Worm (Caenorhabditis elegans) whole organism, L1 larva: ENCODE results near the gene F53F4.2.

Experiments used
- C16A3.4 ChIP-seq: fragments of 150-350 bp; optimal IDR thresholded peaks from 2 replicates; lab custom pipeline; 2014; ENCODE audit warnings: missing biosample characterization, missing genetic modification characterization
- C34B4.2 ChIP-seq: sonication (generic microtip); optimal IDR thresholded peaks from 2 replicates; lab custom pipeline; 2017; ENCODE audit warnings: mild to moderate bottlenecking, missing genetic modification characterization, missing compliant biosample characterization
- aly-2 ChIP-seq: fragments of 150-350 bp; optimal IDR thresholded peaks from 2 replicates; lab custom pipeline; 2014; ENCODE audit warnings: missing biosample characterization, missing genetic modification characterization
- ama-1 ChIP-seq: fragments of 150-350 bp; optimal IDR thresholded peaks from 2 replicates; lab custom pipeline; 2014
- blmp-1 ChIP-seq: fragments of 150-350 bp; optimal IDR thresholded peaks from 2 replicates; lab custom pipeline; 2014; ENCODE audit warnings: missing biosample characterization, missing genetic modification characterization
- ceh-88 ChIP-seq: fragments of 200-800 bp; sonication (Bioruptor generic); IDR thresholded peaks from 2 replicates; pipeline ENCODE4 v1.3.6; 2022; ENCODE audit warnings: missing genetic modification characterization, missing compliant biosample characterization
- ces-1 ChIP-seq: fragments of 150-350 bp; optimal IDR thresholded peaks from 2 replicates; lab custom pipeline; 2014; ENCODE audit warnings: missing biosample characterization, missing genetic modification reagents, missing genetic modification characterization
- dpl-1 ChIP-seq, 3 experiments: fragments of 150-350 bp in 2 of 3; sonication (generic microtip) in 1 of 3; optimal IDR thresholded peaks; 2 replicates each; lab custom pipeline; 2014 to 2017; ENCODE audit warnings: missing biosample characterization in 3 of 3, missing genetic modification characterization in 3 of 3, missing genetic modification reagents in 3 of 3
- efl-1 ChIP-seq, 4 experiments: fragments of 150-350 bp; optimal IDR thresholded peaks in 3 of 4; peaks in 1 of 4; 1 replicate in 1 of 4; 2 replicates in 3 of 4; lab custom pipeline; 2014; ENCODE audit warnings: missing biosample characterization in 2 of 4, missing genetic modification characterization in 2 of 4, missing genetic modification reagents in 2 of 4
- efl-3 ChIP-seq: fragments of 200-800 bp; sonication (Bioruptor generic); optimal IDR thresholded peaks from 2 replicates; lab custom pipeline; 2018; ENCODE audit warnings: mild to moderate bottlenecking, missing genetic modification characterization, missing compliant biosample characterization
- egl-13 ChIP-seq: sonication (generic microtip); optimal IDR thresholded peaks from 2 replicates; lab custom pipeline; 2016; ENCODE audit warnings: missing genotype, missing genetic modification reagents, missing genetic modification characterization, missing compliant biosample characterization
- egl-27 ChIP-seq, 2 experiments: fragments of 150-350 bp in 1 of 2; sonication (generic microtip); optimal IDR thresholded peaks; 3 replicates each; lab custom pipeline; 2017 to 2018; ENCODE audit warnings: missing biosample characterization in 2 of 2, missing genetic modification characterization in 2 of 2, missing genetic modification reagents in 2 of 2
- elt-3 ChIP-seq, 6 experiments: fragments of 150-350 bp in 1 of 6; sonication (generic microtip); optimal IDR thresholded peaks; 2 replicates each; lab custom pipeline; 2017 to 2018; ENCODE audit warnings: missing biosample characterization in 6 of 6, missing genetic modification characterization in 6 of 6, inconsistent platforms in 1 of 6
- ets-5 ChIP-seq: fragments of 200-800 bp; sonication (Bioruptor generic); IDR thresholded peaks from 2 replicates; pipeline ENCODE4 v1.3.6; 2022; ENCODE audit warnings: missing genetic modification characterization, missing compliant biosample characterization
- fkh-10 ChIP-seq: sonication (generic microtip); optimal IDR thresholded peaks from 2 replicates; lab custom pipeline; 2017; ENCODE audit warnings: missing biosample characterization, missing genetic modification reagents, missing genetic modification characterization
- fos-1 ChIP-seq: fragments of 150-350 bp; optimal IDR thresholded peaks from 2 replicates; lab custom pipeline; 2014; ENCODE audit warnings: missing biosample characterization, missing genetic modification characterization
- grh-1 ChIP-seq: fragments of 200-800 bp; sonication (Bioruptor generic); IDR thresholded peaks from 2 replicates; pipeline ENCODE4 v1.3.6; 2022; ENCODE audit warnings: missing genetic modification reagents, missing genetic modification characterization, missing compliant biosample characterization
- hlh-4 ChIP-seq: sonication (generic microtip); optimal IDR thresholded peaks from 2 replicates; lab custom pipeline; 2016; ENCODE audit warnings: mild to moderate bottlenecking, missing genetic modification characterization, missing compliant biosample characterization
- hpl-2 ChIP-seq: fragments of 150-350 bp; optimal IDR thresholded peaks from 2 replicates; lab custom pipeline; 2014; ENCODE audit warnings: missing biosample characterization, missing genetic modification reagents, missing genetic modification characterization
- isw-1 ChIP-seq: fragments of 200-800 bp; sonication (Bioruptor generic); IDR thresholded peaks from 2 replicates; pipeline ENCODE4 v1.3.6; 2022; ENCODE audit warnings: missing genetic modification characterization, missing compliant biosample characterization
- lin-14 ChIP-seq: fragments of 200-800 bp; sonication (Bioruptor generic); optimal IDR thresholded peaks from 2 replicates; lab custom pipeline; 2018; ENCODE audit warnings: mild to moderate bottlenecking, missing genetic modification characterization, moderate library complexity, missing compliant biosample characterization
- lin-15B ChIP-seq: fragments of 150-350 bp; sonication (generic microtip); optimal IDR thresholded peaks from 3 replicates; lab custom pipeline; 2014; ENCODE audit warnings: missing biosample characterization, missing genetic modification characterization
- lin-35 ChIP-seq, 2 experiments: fragments of 150-350 bp; optimal IDR thresholded peaks; 2 replicates each; lab custom pipeline; 2014; ENCODE audit warnings: missing biosample characterization in 2 of 2, missing genetic modification characterization in 2 of 2, missing genetic modification reagents in 2 of 2
- lir-3 ChIP-seq: sonication (generic microtip); optimal IDR thresholded peaks from 2 replicates; lab custom pipeline; 2016; ENCODE audit warnings: mild to moderate bottlenecking, missing genetic modification characterization, moderate library complexity, missing compliant biosample characterization; ENCODE audit not compliant: poor library complexity
- lsy-2 ChIP-seq, 2 experiments: fragments of 150-350 bp; optimal IDR thresholded peaks; 2 replicates each; lab custom pipeline; 2014; ENCODE audit warnings: missing biosample characterization in 2 of 2, missing genetic modification characterization in 2 of 2
- mdl-1 ChIP-seq, 2 experiments: fragments of 150-350 bp; optimal IDR thresholded peaks; 2 replicates each; lab custom pipeline; 2014 to 2017; ENCODE audit warnings: missing biosample characterization in 2 of 2, missing genetic modification characterization in 2 of 2, inconsistent platforms in 1 of 2
- mep-1 ChIP-seq: fragments of 150-350 bp; optimal IDR thresholded peaks from 2 replicates; lab custom pipeline; 2014; ENCODE audit warnings: missing biosample characterization, missing genetic modification characterization
- nhr-11 ChIP-seq: fragments of 150-350 bp; optimal IDR thresholded peaks from 2 replicates; lab custom pipeline; 2014; ENCODE audit warnings: missing biosample characterization, missing genetic modification characterization
- nhr-12 ChIP-seq: sonication (generic microtip); optimal IDR thresholded peaks from 2 replicates; lab custom pipeline; 2017; ENCODE audit warnings: missing biosample characterization, missing genetic modification characterization
- nhr-19 ChIP-seq: fragments of 200-800 bp; sonication (Bioruptor generic); conservative IDR thresholded peaks from 2 replicates; pipeline ENCODE4 v1.3.6; 2022; ENCODE audit warnings: missing genetic modification characterization, missing compliant biosample characterization
- nhr-237 ChIP-seq: fragments of 150-350 bp; optimal IDR thresholded peaks from 2 replicates; lab custom pipeline; 2014; ENCODE audit warnings: missing biosample characterization, missing genetic modification characterization
- nhr-47 ChIP-seq: sonication (generic microtip); optimal IDR thresholded peaks from 2 replicates; lab custom pipeline; 2016; ENCODE audit warnings: mild to moderate bottlenecking, missing genetic modification characterization, moderate library complexity, missing compliant biosample characterization
- nhr-77 ChIP-seq: fragments of 150-350 bp; optimal IDR thresholded peaks from 2 replicates; lab custom pipeline; 2014; ENCODE audit warnings: missing biosample characterization, missing genetic modification characterization
- nhr-84 ChIP-seq: sonication (generic microtip); optimal IDR thresholded peaks from 2 replicates; lab custom pipeline; 2017; ENCODE audit warnings: missing biosample characterization, missing genetic modification characterization
- pax-3 ChIP-seq: fragments of 200-800 bp; sonication (Bioruptor generic); optimal IDR thresholded peaks from 2 replicates; lab custom pipeline; 2018; ENCODE audit warnings: mild to moderate bottlenecking, missing genetic modification characterization, moderate library complexity, missing compliant biosample characterization
- pqm-1 ChIP-seq: sonication (generic microtip); optimal IDR thresholded peaks from 3 replicates; lab custom pipeline; 2017; ENCODE audit warnings: missing biosample characterization, missing genetic modification characterization
- rnt-1 ChIP-seq: sonication (generic microtip); optimal IDR thresholded peaks from 2 replicates; lab custom pipeline; 2016; ENCODE audit warnings: mild to moderate bottlenecking, missing genetic modification characterization, moderate library complexity, missing compliant biosample characterization
- skn-1 ChIP-seq: fragments of 150-350 bp; optimal IDR thresholded peaks from 2 replicates; lab custom pipeline; 2014; ENCODE audit warnings: missing biosample characterization, missing genetic modification characterization
- snpc-4 ChIP-seq: fragments of 150-350 bp; optimal IDR thresholded peaks from 2 replicates; lab custom pipeline; 2014; ENCODE audit warnings: missing biosample characterization, missing genetic modification characterization
- snu-23 ChIP-seq: sonication (generic microtip); optimal IDR thresholded peaks from 2 replicates; lab custom pipeline; 2016; ENCODE audit warnings: missing genetic modification characterization, missing compliant biosample characterization
- sptf-1 ChIP-seq: fragments of 150-350 bp; optimal IDR thresholded peaks from 2 replicates; lab custom pipeline; 2014; ENCODE audit warnings: missing biosample characterization, missing genetic modification characterization
- swsn-7 ChIP-seq: sonication (generic microtip); optimal IDR thresholded peaks from 2 replicates; lab custom pipeline; 2016; ENCODE audit warnings: missing genetic modification characterization, missing compliant biosample characterization
- tbx-2 ChIP-seq: sonication (generic microtip); optimal IDR thresholded peaks from 2 replicates; lab custom pipeline; 2016; ENCODE audit warnings: missing genetic modification characterization, missing compliant biosample characterization
- unc-130 ChIP-seq: fragments of 150-350 bp; optimal IDR thresholded peaks from 2 replicates; lab custom pipeline; 2017; ENCODE audit warnings: missing biosample characterization, missing genetic modification characterization, inconsistent platforms
- unc-62 ChIP-seq: fragments of 150-350 bp; optimal IDR thresholded peaks from 2 replicates; lab custom pipeline; 2014; ENCODE audit warnings: missing biosample characterization, missing genetic modification reagents, missing genetic modification characterization
- unc-86 ChIP-seq: sonication (generic microtip); optimal IDR thresholded peaks from 2 replicates; lab custom pipeline; 2016; ENCODE audit warnings: missing genetic modification characterization, missing compliant biosample characterization
- unc-98 ChIP-seq: fragments of 200-800 bp; sonication (Bioruptor generic); IDR thresholded peaks from 2 replicates; pipeline ENCODE4 v1.3.6; 2022; ENCODE audit warnings: missing genetic modification characterization, missing compliant biosample characterization
- zag-1 ChIP-seq: fragments of 150-350 bp; optimal IDR thresholded peaks from 2 replicates; lab custom pipeline; 2014; ENCODE audit warnings: missing biosample characterization, missing genetic modification characterization
- zip-4 ChIP-seq: fragments of 200-800 bp; sonication (Bioruptor generic); optimal IDR thresholded peaks from 2 replicates; lab custom pipeline; 2018; ENCODE audit warnings: mild to moderate bottlenecking, missing genetic modification characterization, moderate library complexity, missing compliant biosample characterization
- ztf-4 ChIP-seq: fragments of 150-350 bp; optimal IDR thresholded peaks from 2 replicates; lab custom pipeline; 2014; ENCODE audit warnings: missing biosample characterization, missing genetic modification characterization

The F53F4.2 gene

DNA sequence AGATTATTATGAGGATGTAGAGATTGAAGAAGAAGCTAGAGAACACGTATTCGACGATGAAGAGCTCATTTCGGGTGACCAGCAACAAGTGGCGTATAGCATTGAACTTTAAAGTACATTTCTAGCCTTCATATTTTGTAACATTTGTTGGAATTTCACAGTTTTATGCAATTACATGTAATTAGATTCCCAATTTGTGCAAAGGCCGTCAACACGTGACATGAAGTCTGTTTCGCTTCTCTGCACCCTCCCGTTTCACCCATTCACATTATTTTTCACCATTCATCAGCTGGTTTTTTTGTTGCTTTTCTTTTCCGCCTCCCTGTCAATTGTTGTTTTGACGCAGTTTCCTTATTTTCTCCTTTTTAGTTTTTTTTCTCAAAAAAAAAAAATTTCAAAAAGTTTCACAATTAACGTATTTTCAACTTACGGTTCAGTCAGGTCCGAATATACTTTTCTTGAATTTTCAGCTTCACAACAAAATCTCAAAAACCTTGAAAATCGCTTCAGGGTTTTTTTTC is 37.8 kb upstream of the F53F4.2 start, which contains the start of gene sde-2 (continued):
- peak; percentile 16; the same call in 1 of the 2 replicates for TF ChIP-seq isw-1 (GFP tag; lab: Robert Waterston, UW)
- peak; percentile 36 for TF ChIP-seq pax-3 (tag; lab: Kevin White, UChicago)
- TF ChIP-seq hpl-2 (GFP tag; lab: Kevin White, UChicago), result no peak
- no peak for TF ChIP-seq fos-1
- TF ChIP-seq efl-3 (GFP tag; lab: Kevin White, UChicago), result no peak
- TF ChIP-seq ama-1 (lab: Kevin White, UChicago), result no peak

DNA sequence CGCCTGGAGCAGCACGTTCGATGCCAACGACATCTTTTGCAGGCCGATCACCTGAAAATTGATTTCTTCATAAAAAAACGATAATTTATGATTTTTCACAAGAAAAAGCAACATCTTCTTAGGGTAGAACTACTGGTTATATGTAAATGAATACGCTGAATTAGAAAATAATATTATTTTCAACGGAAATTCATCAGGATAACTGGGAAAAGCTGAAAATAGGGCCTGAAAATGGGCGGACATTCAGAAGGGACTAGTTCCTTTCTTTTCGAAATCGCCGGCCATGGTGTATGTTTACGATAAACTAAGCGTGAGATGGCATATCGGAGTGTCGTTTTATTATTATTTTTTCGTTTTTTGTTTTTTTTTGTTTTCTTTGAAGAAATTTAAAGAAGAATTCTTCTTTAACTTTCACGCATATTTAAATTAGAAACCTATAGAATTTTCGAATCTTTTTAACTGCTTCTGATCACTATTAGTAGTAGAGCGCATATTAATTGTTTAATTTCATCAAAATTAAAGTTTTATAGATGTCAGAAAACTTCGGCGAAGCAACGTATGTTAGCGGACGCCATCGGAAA is 36.2 kb upstream of the F53F4.2 start, which contains the start of the genes nduv-2 and F53F4.12:
Gene nduv-2, minus strand, starts transcription at position 51 of the 581 bp plus-strand sequence.
Gene F53F4.12, plus strand, starts transcription at position 531 of the 581 bp plus-strand sequence.
- peak; percentile 10 for TF ChIP-seq skn-1 (tag; lab: Kevin White, UChicago)
- no peak for TF ChIP-seq snpc-4 (tag; lab: Kevin White, UChicago)
- no peak for TF ChIP-seq fos-1
- TF ChIP-seq dpl-1 (GFP tag; optimal IDR thresholded peaks at IDR 0.05; lab: Kevin White, UChicago), result peak; percentile 7 to 71 (median 59)
- TF ChIP-seq C34B4.2, result no peak
- no peak for TF ChIP-seq zag-1 (tag; lab: Kevin White, UChicago)
- TF ChIP-seq lin-35 (GFP tag; optimal IDR thresholded peaks at IDR 0.05; lab: Kevin White, UChicago), result peak; percentile 31 to 45
- peak; percentile 47 to 49 for TF ChIP-seq efl-1 (optimal IDR thresholded peaks at IDR 0.05; lab: Kevin White, UChicago)
- TF ChIP-seq efl-1 (GFP tag; optimal IDR thresholded peaks at IDR 0.05 in 1 of 2; lab: Kevin White, UChicago), result peak; percentile 30 to 95
- peak; percentile 19 for TF ChIP-seq tbx-2 (tag; lab: Kevin White, UChicago)
- no peak for TF ChIP-seq grh-1 (GFP tag; lab: Robert Waterston, UW)
- no peak for TF ChIP-seq ceh-88
- peak in 1 of 2 experiments; percentile 66 for TF ChIP-seq lsy-2 (tag; optimal IDR thresholded peaks at IDR 0.05; lab: Kevin White, UChicago)
- no peak for TF ChIP-seq nhr-12 (tag; lab: Kevin White, UChicago)
- no peak for TF ChIP-seq unc-130 (tag; lab: Kevin White, UChicago)
- no peak for TF ChIP-seq lin-14 (GFP tag; lab: Kevin White, UChicago)
- no peak for TF ChIP-seq pqm-1 (tag; lab: Kevin White, UChicago)
- no peak for TF ChIP-seq nhr-19 (GFP tag; lab: Robert Waterston, UW)
- TF ChIP-seq unc-62, result no peak
- no peak for TF ChIP-seq egl-27 (tag; optimal IDR thresholded peaks at IDR 0.05; lab: Kevin White, UChicago)
- no peak for TF ChIP-seq mdl-1 (tag; optimal IDR thresholded peaks at IDR 0.05; lab: Kevin White, UChicago)
- no peak for TF ChIP-seq nhr-11 (tag; lab: Kevin White, UChicago)
- peak; percentile 1 for TF ChIP-seq nhr-47 (tag; lab: Kevin White, UChicago)
- no peak for TF ChIP-seq nhr-84
- peak; percentile 20 for TF ChIP-seq C16A3.4 (tag; lab: Kevin White, UChicago)
- TF ChIP-seq ces-1 (GFP tag; lab: Kevin White, UChicago), result no peak
- TF ChIP-seq sptf-1 (tag; lab: Kevin White, UChicago), result no peak
- peak; percentile 48 for TF ChIP-seq lin-15B
- no peak for TF ChIP-seq fkh-10 (GFP tag; lab: Kevin White, UChicago)
- peak; percentile 13 for TF ChIP-seq lir-3 (tag; lab: Kevin White, UChicago)
- no peak for TF ChIP-seq pax-3 (tag; lab: Kevin White, UChicago)
- TF ChIP-seq blmp-1 (tag; lab: Kevin White, UChicago), result peak; percentile 47
- no peak for TF ChIP-seq ets-5 (GFP tag; lab: Robert Waterston, UW)
- no peak for TF ChIP-seq nhr-237 (tag; lab: Kevin White, UChicago)
- no peak for TF ChIP-seq zip-4 (GFP tag; lab: Kevin White, UChicago)
- no peak for TF ChIP-seq elt-3 (tag; optimal IDR thresholded peaks at IDR 0.05; lab: Kevin White, UChicago)
- no peak for TF ChIP-seq swsn-7 (tag; lab: Kevin White, UChicago)
- TF ChIP-seq hlh-4 (tag; lab: Kevin White, UChicago), result no peak
- TF ChIP-seq aly-2 (tag; lab: Kevin White, UChicago), result no peak
- no peak for TF ChIP-seq ztf-4 (tag; lab: Kevin White, UChicago)
- TF ChIP-seq mep-1 (tag; lab: Kevin White, UChicago), result no peak
- TF ChIP-seq unc-86, result no peak
- no peak for TF ChIP-seq nhr-77 (tag; lab: Kevin White, UChicago)
- TF ChIP-seq egl-13 (tag; lab: Kevin White, UChicago), result no peak
- peak; percentile 67 for TF ChIP-seq rnt-1 (tag; lab: Kevin White, UChicago)
- no peak for TF ChIP-seq unc-98
- TF ChIP-seq snu-23 (GFP tag; lab: Kevin White, UChicago), result peak; percentile 45
